Worm (Caenorhabditis elegans): ENCODE data around the gene F44G4.5.

ce11 chrII:9038201-9038600, 38.0 kb upstream of the F44G4.5 start, which contains the start of gene gcs-1:
- TF ChIP-seq ama-1 (optimal IDR thresholded peaks at IDR 0.05) (no peak), ets-7 (tag; optimal IDR thresholded peaks at IDR 0.05) (no peak)
